Worm (Caenorhabditis elegans) whole organism, L4/young adult: ENCODE data around the gene K10F12.7.

ENCODE experiments used
- W03F9.2 ChIP-seq: fragments of 150-350 bp; optimal IDR thresholded peaks from 2 replicates; lab custom pipeline; 2014; ENCODE audit warnings: missing biosample characterization, missing genetic modification characterization
- dao-5 ChIP-seq: sonication (generic microtip); optimal IDR thresholded peaks from 2 replicates; lab custom pipeline; 2016; ENCODE audit warnings: missing genotype, missing genetic modification characterization, moderate library complexity, missing compliant biosample characterization
- him-1 ChIP-seq: sonication (generic microtip); optimal IDR thresholded peaks from 2 replicates; lab custom pipeline; 2016; ENCODE audit warnings: missing genotype, missing genetic modification reagents, missing genetic modification characterization, missing compliant biosample characterization

The K10F12.7 gene

DNA sequence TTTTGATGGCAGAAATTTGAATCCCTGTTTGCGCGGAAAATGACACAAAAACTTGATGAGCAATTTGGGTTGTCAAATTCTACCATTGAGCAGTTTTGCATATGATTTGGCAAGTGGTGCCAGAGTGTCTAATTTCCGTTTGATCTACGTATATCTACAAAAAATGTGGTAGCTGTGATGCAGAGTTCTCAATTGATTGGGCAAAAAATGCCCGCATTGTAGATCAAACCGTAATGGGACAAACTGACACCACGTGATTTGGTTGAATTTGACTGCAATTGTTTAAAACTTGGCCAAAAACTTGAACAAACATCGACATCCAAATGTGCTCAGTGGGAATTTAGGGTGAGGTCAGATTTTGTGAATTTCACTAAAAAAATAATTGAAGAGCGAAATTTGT lies at the start of gene K10F12.7:
Gene K10F12.7, minus strand, starts transcription at position 101 of the 400 bp plus-strand sequence.
- TF ChIP-seq dao-5 (no peak), W03F9.2 (tag; lab: Kevin White, UChicago) (no peak), him-1 (tag; lab: Kevin White, UChicago) (no peak)

DNA sequence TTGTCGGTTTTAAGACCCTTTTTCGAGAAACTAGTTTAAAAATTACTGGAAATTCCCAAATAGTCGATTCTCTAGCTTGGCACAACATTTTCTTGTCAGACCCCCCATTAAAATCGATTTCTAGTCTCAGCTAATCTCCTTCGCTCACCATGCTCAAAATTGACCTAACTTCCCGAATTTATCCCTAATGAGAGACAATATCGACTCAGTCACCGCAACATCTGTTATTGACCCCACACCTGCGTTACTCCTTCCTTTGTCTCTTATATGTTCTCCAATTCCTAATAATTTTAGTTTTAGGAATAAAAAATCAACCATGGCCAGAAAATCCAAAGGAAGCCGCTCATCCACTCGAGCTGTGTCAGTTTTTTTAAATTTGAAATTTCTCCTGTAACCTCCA lies 46.7 kb upstream of the K10F12.7 start, which contains the start of gene cec-8:
Gene cec-8, plus strand, starts transcription at position 301 of the 400 bp plus-strand sequence.
- TF ChIP-seq him-1 (tag; lab: Kevin White, UChicago) (no peak), W03F9.2 (tag; lab: Kevin White, UChicago) (no peak), dao-5 (no peak)

DNA sequence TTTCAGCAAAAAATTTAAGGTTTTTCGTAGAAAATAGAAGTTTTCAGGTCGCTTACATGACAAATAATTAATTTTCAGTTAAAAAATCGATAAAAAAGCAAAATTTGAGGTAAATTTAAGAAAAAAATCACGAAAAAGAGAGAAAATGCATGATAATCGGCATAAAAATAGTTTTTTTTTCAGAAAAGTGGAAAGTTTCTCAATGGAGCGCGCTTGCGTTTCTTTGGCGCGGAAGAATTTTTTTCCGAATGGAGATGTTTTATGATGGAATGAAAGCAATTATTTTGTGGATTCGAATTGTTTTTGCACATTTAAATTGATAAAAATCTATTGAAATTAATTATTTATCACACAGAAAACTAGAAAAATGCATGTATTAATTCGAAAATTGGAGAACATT lies 41.5 kb upstream of the K10F12.7 start:
- no peak for TF ChIP-seq W03F9.2 (tag; lab: Kevin White, UChicago)
- TF ChIP-seq dao-5 = no peak
- no peak for TF ChIP-seq him-1 (tag; lab: Kevin White, UChicago)

ce11 chrIII:422553-422952 lies 40.2 kb upstream of the K10F12.7 start:
- no peak for TF ChIP-seq dao-5
- TF ChIP-seq W03F9.2 (tag; lab: Kevin White, UChicago) = no peak
- no peak for TF ChIP-seq him-1 (tag; lab: Kevin White, UChicago)

- TF ChIP-seq him-1 (tag; lab: Kevin White, UChicago) (no peak), dao-5 (no peak), W03F9.2 (tag; lab: Kevin White, UChicago) (no peak)
These were observed 36.3 kb upstream of the K10F12.7 start, which contains the start of gene stim-1 for ce11 chrIII:418649-419048. TSS of gene stim-1 (minus strand) at chrIII:418749.

DNA sequence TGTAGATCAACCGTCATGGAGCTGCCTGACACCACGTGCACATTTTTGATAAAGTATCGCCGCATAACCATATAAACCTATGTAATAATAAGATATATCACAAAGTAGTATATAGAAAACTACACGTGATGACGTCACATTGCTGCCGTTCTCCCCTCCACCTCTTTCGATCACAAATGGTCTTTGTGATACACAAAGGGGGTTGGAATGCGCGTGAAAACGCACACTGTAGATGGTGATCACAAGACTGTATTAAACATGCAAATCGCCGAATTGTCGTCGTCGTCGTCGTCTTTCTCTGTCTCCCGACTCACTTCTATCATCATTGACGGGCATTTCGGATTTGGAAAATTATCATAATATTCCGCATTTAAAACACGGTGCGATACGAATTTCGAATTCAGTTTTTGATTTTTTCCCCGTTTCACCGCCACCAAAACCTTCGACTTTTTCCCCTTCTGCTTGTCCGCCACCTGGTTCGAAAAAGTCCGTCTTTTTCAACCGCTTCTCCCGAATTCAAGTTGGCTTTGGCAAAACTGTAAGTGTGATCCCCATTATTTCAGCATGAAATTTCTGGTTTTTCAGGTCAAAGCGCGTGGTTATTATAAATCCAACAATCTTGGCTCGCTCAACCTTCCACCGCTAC lies 19.9 kb upstream of the K10F12.7 start, which contains the start of the genes Y55B1BL.1 and Y55B1BL.2:
Gene Y55B1BL.1, plus strand, starts transcription at position 217 of the 646 bp plus-strand sequence.
Gene Y55B1BL.2, plus strand, starts transcription at position 596 of the 646 bp plus-strand sequence.
- TF ChIP-seq dao-5 (no peak), him-1 (tag; lab: Kevin White, UChicago) (no peak), W03F9.2 (tag; lab: Kevin White, UChicago) (no peak)

- TF ChIP-seq W03F9.2 (tag; lab: Kevin White, UChicago) = no peak
- no peak for TF ChIP-seq him-1 (tag; lab: Kevin White, UChicago)
- TF ChIP-seq dao-5 = no peak
These were observed 18.5 kb upstream of the K10F12.7 start for ce11 chrIII:400898-401297.

- TF ChIP-seq him-1 (tag; lab: Kevin White, UChicago) (no peak), W03F9.2 (tag; lab: Kevin White, UChicago) (no peak), dao-5 (no peak)
These were observed 2.7 kb upstream of the K10F12.7 start for ce11 chrIII:385068-385467.

DNA sequence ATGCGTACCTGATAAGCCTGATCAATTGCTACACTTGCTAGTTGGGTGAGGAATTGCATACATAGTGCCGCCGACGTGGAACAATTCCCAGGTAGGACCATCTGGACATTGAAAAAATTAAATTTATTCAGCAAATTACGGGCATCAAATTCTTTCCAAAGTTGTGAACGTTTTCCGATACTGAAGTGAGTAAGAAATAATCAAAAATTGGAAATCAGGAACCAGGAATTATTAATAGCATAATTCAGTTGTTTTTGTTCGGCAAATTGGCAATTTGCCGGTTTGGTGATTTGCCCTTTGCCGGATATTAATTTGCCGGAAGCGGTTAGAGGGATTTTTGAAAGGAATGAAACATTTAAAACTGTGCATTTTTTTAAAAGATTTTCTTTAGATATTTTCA lies 1.2 kb downstream of the K10F12.7 start, which contains the start of gene gsto-3:
Gene gsto-3, minus strand, starts transcription at position 101 of the 400 bp plus-strand sequence.
- no peak for TF ChIP-seq dao-5
- no peak for TF ChIP-seq him-1 (tag; lab: Kevin White, UChicago)

DNA sequence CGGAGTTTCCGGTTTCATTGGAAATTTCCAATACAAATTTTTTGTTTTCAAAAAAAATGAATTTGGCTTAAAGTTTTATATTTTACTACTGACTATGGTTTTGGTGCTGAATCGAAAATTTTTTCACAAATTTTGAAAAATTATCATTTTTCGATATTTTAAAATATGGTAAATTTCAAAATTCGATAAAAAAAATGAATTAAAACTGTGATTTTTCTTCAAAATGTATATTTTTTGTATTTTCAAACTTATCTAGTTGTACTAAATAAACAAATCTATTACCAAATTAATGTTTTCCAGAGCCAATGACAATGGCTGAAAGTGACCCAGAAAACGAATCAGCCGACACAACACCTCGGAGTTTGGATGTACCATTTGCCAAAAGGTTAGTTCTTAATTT lies 16.7 kb downstream of the K10F12.7 start, which contains the start of gene pll-1:
Gene pll-1, plus strand, starts transcription at position 301 of the 400 bp plus-strand sequence.
- TF ChIP-seq dao-5 (no peak), him-1 (tag; lab: Kevin White, UChicago) (no peak)

ce11 chrIII:360315-360714 lies 22.1 kb downstream of the K10F12.7 start:
- TF ChIP-seq him-1 (tag; lab: Kevin White, UChicago) (peak; percentile 6), W03F9.2 (tag; lab: Kevin White, UChicago) (no peak), dao-5 (no peak)

ce11 chrIII:358106-358505 lies 24.3 kb downstream of the K10F12.7 start:
- TF ChIP-seq dao-5 = no peak
- TF ChIP-seq him-1 (tag; lab: Kevin White, UChicago) = no peak

DNA sequence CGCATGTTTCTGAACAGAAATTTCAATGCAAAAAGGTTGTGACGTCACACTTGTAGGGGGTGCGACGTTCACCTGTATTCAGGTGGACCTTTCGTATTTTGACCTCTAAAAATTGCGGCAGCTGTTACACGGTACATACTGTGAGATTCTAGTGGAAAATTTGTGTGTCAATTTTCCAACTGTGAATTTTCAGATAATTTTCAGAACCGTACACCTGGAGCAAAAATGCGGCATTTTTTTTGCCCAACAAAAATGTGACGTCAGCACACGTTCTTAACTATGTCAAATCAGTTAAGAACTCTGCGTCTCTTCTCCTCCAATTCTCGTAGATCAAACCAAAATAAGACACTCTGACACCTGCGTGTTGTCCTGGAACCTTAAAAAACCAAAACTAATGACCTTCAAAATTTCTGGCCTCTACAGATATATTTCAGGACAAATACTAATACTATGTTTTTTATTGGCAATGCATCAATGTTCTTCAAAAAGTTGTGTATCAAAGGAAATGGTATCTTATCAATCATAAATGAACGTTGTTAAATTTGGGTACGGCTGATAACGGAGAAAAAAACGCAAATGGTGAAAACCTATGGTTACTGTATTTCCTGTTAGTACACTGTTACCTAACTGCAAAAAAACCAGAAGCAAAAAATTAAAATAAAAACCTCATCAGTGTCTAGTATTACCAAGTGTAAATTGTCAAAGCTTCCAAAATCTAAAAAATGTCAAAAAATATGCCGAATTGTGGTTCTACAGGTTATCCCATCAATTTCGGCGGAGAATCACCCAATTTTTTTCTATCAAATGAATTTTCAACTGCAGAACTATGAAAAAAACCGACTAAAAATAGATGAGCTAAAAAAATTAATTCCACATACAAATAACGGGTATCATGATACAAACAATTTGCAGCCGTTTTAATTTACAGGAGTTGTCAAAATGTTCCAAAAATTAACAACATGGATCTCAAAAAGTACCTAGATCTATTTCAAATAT lies 25.2 kb downstream of the K10F12.7 start:
- TF ChIP-seq W03F9.2 (tag; lab: Kevin White, UChicago) (no peak), dao-5 (no peak), him-1 (tag; lab: Kevin White, UChicago) (no peak)
